Fruit fly (Drosophila melanogaster) whole organism: Measurements from ENCODE around the gene CG32572.

Experiments used
- CG8478 ChIP-seq: fragments of >200 bp; optimal IDR thresholded peaks from 2 replicates; lab custom pipeline; 2018; ENCODE audit warnings: inconsistent platforms
- Dll ChIP-seq: fragments of >200 bp; optimal IDR thresholded peaks from 2 replicates; lab custom pipeline; 2017
- EcR ChIP-seq, 2 experiments: fragments of >200 bp; optimal IDR thresholded peaks; 2 replicates each; lab custom pipeline; 2017; ENCODE audit warnings: missing biosample characterization in 2 of 2, missing genetic modification characterization in 2 of 2, missing genetic modification reagents in 2 of 2
- pan ChIP-seq: fragments of >200 bp; optimal IDR thresholded peaks from 2 replicates; lab custom pipeline; 2017
- psq ChIP-seq: fragments of >200 bp; optimal IDR thresholded peaks from 2 replicates; lab custom pipeline; 2017
- usp ChIP-seq: fragments of >200 bp; optimal IDR thresholded peaks from 2 replicates; lab custom pipeline; 2017; ENCODE audit warnings: missing biosample characterization, missing genetic modification characterization, mixed read lengths

CG32572 gene

DNA sequence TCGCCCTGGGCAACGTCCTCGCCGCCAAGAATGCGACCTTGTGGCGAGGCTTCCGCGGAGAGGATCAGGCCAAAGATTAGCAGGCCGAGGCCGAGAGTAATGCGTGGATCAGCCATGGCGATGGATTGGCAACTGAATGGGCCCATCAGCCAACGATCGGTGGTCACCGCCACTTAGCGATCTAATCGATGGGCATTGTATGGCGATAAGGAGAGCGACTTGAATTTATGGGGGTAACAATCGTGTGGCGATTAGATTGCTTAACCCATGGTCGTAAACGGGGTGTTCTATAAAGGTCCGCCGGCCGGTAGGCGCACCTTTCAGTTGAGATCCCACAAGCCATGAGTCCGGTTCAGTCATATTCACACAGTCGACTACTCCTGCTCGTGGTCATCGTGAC is 17.2 kb upstream of the CG32572 start, which contains the start of the genes CG9673 and CG4653:
CG9673 (minus strand) TSS at position 138 of the 400 bp plus-strand sequence.
CG4653 (plus strand) TSS at position 335 of the 400 bp plus-strand sequence.
- TF ChIP-seq usp (GFP tag; lab: Kevin White, UChicago) = no peak
- no peak for TF ChIP-seq EcR (GFP tag; optimal IDR thresholded peaks at IDR 0.05; lab: Kevin White, UChicago)
- no peak for TF ChIP-seq CG8478 (lab: Kevin White, UChicago)
- no peak for TF ChIP-seq Dll (lab: Kevin White, UChicago)
- no peak for TF ChIP-seq pan
- TF ChIP-seq psq (lab: Kevin White, UChicago) = no peak

DNA sequence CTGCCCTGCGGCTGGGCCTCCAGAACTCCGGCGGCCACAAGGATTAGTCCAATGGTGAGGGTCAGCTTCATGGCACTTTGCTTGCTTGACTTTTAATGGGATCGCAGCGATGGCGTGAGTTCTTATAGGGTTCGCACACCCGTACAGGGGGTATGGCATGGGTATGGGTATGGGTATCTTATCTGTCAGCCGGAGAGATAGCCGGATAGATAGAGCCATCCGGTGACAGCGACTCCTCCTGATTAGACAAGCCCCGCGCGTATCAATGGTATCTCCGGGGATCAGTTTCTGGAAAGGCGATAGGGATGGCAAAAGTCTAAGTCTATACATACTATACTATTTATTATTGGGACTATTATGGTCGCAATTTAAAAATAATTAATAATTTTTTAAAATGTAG is 14.2 kb upstream of the CG32572 start, which contains the start of gene CG9672:
CG9672 (minus strand) TSS at position 101 of the 400 bp plus-strand sequence.
- TF ChIP-seq psq (lab: Kevin White, UChicago) = no peak
- TF ChIP-seq Dll (lab: Kevin White, UChicago) = no peak
- no peak for TF ChIP-seq pan
- no peak for TF ChIP-seq CG8478 (lab: Kevin White, UChicago)
- TF ChIP-seq EcR (GFP tag; optimal IDR thresholded peaks at IDR 0.05; lab: Kevin White, UChicago) = no peak
- no peak for TF ChIP-seq usp (GFP tag; lab: Kevin White, UChicago)

DNA sequence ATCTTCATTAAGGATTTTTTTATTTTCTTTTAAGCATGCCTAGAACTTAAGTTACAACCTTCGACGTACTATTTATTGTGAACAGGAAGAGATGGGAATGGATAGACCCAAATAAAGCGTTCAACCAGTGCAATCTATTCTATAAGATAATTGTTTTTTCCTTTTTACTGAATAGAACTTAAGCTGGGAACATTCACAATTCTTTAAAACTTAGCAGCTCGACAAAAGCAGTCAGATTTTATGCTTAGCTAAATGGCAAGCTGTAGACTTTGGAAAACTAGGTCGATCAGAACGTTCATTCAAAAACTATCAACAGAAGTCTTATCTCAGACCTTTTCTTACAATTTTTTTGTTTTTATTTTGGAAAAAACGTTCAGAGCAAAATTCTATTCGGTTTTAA is 10.0 kb upstream of the CG32572 start, which contains the start of gene CG13008:
CG13008 (plus strand) TSS at position 301 of the 400 bp plus-strand sequence.
- TF ChIP-seq pan (no peak), psq (lab: Kevin White, UChicago) (no peak), usp (GFP tag; lab: Kevin White, UChicago) (no peak), Dll (lab: Kevin White, UChicago) (no peak), CG8478 (lab: Kevin White, UChicago) (no peak), EcR (GFP tag; optimal IDR thresholded peaks at IDR 0.05; lab: Kevin White, UChicago) (no peak)

DNA sequence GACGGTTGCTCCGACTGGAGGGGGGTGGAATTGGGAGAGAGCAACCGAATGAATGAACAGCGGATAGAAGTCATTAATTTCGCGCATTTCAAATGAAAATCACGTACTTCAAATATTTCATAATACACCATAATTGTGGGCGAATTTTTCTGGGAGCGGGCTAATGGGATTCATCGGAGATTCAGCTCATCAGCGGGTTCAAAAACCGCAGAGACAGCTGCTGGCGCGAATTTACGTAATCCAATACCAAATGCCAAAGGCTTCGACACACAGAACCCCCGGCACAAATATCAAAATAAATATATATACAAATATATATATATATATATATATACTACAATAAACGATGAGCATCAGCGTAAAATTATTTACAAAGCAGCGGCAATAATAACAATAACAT is 4.3 kb upstream of the CG32572 start:
- no peak for TF ChIP-seq pan

DNA sequence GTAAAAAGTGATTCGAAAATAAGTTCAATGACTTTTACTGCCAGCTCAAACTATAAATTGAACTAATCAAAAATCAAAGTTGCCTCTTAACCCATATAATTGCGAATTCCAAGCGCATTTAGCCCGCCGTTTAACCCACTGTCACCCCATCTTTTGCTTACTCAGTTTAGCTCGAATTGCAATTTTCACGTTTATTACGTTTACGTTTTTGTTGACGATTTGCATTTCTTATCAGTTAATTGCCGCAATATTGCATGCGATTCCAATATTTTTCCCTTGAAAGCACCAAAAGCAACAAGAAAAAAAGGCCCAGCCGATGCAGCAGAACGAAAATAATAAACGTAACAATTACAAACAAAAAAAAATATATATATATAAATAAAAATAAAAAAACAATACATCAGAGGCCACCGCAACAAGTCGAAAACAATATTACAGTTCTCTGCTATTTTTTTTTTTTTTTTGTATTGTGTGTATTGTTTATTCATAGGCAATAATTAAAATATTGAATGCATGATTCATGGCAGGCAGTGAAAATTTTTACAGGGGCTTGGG is 2.7 kb upstream of the CG32572 start:
- TF ChIP-seq pan (no peak), psq (lab: Kevin White, UChicago) (no peak), usp (GFP tag; lab: Kevin White, UChicago) (no peak), Dll (lab: Kevin White, UChicago) (no peak), CG8478 (lab: Kevin White, UChicago) (no peak), EcR (GFP tag; optimal IDR thresholded peaks at IDR 0.05; lab: Kevin White, UChicago) (no peak)

DNA sequence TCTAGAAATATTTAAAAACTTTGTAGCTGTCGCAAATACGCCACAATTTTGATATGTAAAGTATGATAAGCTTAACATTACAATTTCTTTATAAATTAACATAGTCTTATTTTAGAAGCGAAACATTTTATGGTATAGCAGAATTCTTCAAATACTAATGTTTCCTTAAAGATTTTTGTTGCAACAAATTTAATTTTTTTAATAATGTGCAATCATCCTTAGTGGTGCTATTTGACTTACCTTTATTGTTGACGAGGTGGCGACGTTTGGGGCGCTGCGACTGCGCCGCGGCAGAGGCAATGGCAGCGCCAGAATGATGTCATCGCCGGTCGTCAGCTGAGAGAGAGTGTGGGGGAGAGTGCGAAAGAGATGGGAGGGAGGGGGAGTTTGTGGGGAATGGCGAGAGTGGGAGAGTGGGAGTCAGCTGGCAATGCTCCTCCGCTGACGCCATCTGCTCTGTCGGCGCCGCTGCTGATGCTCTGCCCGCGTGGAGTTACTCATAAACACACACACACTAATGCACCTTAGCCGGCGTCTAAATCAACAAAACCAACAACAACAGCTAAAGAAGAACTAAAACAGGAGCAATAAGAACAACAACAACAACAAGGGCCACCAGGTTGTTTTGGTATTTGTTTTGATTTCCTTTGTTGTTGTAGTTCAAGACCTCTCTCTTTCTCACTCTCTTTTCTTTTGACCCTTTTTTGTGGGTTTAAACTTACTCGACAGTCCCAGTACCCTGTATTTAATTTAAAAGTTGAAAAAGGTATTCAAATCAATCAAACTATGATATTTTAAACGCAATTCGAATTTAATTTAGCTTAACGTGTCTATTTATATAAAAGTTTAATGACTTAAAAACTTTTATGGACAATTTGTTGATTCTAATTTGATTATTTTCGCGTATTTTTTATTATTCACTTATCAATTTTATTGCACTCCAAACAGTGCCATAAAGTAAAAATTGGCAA is 2.5 kb downstream of the CG32572 start:
- TF ChIP-seq Dll (lab: Kevin White, UChicago) = peak; percentile 84
- TF ChIP-seq pan = peak; percentile 71
- no peak for TF ChIP-seq psq (lab: Kevin White, UChicago)

DNA sequence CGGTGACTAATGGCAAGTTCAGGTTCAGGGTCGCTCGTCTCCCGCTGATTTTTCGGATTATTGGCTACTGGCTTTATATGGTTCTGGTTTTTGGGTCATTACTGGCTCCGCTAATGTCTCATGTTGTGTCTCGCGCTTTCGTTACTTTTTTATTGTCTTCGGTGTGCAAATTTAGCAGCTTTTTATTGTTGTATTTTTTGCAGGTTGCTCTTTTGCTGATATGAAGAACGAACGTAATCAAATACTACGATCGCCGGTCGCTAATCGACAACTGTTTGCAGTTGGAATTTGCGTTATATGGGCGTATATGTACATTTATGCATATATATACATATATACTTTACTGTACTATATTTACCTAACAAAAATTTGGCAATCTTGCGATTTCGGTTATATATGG is 3.6 kb downstream of the CG32572 start:
- TF ChIP-seq CG8478 (lab: Kevin White, UChicago) (no peak), pan (no peak), psq (lab: Kevin White, UChicago) (no peak), usp (GFP tag; lab: Kevin White, UChicago) (no peak), Dll (lab: Kevin White, UChicago) (no peak), EcR (GFP tag; optimal IDR thresholded peaks at IDR 0.05; lab: Kevin White, UChicago) (no peak)

DNA sequence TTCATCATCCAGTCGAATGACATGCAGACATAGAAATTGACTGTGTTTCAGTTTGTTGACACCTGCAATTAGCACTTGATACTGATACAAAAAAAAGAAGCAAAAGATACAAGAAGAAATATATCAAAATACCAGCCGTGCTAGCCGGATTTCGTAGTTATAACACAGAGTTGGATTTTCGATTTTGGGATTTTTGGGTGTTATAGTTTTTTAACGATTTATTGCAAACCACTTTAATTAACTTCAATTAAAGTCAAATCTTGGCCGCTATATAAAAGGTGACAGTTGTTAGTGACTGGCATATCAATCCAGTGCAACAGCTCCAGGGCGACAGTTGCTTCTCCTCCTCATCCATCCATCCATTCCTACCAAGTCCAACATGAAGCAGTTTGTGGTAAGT is 9.8 kb downstream of the CG32572 start, which contains the start of gene TwdlX:
TwdlX (plus strand) TSS at position 301 of the 400 bp plus-strand sequence.
- TF ChIP-seq EcR (GFP tag; optimal IDR thresholded peaks at IDR 0.05; lab: Kevin White, UChicago) = no peak

DNA sequence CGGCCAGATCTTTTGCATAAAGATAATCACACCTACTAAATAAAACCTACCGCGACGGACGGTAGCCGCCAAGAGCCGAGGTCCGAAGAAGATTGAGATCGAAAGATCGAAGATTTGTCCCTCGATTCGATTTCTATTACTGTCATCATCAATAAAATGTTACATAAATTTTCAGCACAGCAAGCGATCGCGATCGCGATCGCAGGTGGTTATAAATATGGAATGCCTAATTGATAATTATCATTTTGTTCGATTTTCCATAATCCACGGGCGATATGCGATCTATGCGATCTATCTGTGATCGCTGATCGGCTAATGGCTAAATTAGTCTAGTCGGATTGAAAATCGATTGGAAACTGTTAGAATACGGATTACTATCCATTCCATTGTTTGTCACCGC is 12.3 kb downstream of the CG32572 start:
- no peak for TF ChIP-seq psq (lab: Kevin White, UChicago)
- TF ChIP-seq EcR (GFP tag; optimal IDR thresholded peaks at IDR 0.05; lab: Kevin White, UChicago) = no peak
- no peak for TF ChIP-seq pan
- no peak for TF ChIP-seq Dll (lab: Kevin White, UChicago)
- no peak for TF ChIP-seq CG8478 (lab: Kevin White, UChicago)
- TF ChIP-seq usp (GFP tag; lab: Kevin White, UChicago) = no peak

DNA sequence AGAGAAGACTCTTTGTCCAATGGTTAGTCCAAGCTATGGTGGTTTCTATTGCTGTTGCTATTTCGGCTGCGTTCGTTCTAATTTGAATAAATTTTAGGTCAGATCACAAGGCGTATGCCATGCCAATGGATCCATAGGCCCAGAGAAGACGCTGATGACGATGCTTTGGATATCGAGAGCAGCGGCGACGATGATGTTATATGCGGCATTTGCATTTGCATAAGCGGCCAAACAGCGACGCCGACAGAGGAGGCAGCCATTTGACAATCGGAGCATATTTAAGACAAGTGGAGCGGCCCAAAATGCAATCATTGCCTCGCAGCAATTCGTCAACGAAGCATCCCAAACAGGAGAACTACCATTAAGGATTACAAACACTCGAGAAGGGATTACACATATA is 13.7 kb downstream of the CG32572 start, which contains the start of gene TwdlY:
TwdlY (plus strand) TSS at position 301 of the 400 bp plus-strand sequence.
- TF ChIP-seq usp (GFP tag; lab: Kevin White, UChicago) (no peak), Dll (lab: Kevin White, UChicago) (no peak), psq (lab: Kevin White, UChicago) (no peak), CG8478 (lab: Kevin White, UChicago) (no peak), EcR (GFP tag; optimal IDR thresholded peaks at IDR 0.05; lab: Kevin White, UChicago) (no peak), pan (no peak)

DNA sequence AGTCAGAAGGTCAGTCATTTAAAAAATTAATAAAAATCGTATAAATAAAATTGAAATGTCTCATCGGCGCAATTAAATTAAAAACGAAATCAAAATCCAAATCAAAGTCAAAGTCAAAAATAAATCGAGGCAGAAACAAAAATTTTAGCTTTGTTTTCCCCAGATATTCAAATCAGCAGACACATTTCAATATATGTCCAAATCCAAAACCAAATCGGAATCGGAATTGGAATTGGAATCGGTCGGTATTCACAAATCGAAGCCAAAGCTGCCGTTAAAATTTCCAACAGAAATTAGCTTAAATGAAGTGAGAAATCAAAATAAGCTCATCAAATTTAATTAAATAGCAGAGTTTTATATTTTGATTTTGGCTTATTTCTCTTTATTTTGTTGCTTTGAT is 15.2 kb downstream of the CG32572 start:
- no peak for TF ChIP-seq EcR (GFP tag; optimal IDR thresholded peaks at IDR 0.05; lab: Kevin White, UChicago)
- TF ChIP-seq pan = no peak
- no peak for TF ChIP-seq psq (lab: Kevin White, UChicago)
- no peak for TF ChIP-seq Dll (lab: Kevin White, UChicago)
- TF ChIP-seq CG8478 (lab: Kevin White, UChicago) = no peak
- no peak for TF ChIP-seq usp (GFP tag; lab: Kevin White, UChicago)

DNA sequence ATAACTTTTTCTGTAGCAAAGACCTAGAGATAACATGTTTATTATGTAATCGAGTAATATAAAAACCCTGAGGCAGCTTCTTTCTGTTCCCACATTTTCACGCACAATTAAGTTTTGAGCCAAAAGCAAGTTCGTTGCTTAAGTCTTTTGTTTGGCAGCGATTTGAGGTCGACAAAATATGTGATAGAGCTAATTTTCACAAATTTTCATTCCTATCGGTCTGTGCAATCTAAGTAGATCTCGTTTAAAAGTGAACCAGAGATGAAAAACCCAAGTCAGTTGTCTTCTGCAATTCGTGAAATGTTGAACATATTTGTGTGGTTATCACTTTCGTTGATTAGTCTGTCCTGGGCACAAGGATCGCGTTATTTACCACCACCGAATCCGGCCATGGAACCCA is 16.9 kb downstream of the CG32572 start, which contains the start of gene TwdlZ:
TwdlZ (plus strand) TSS at position 301 of the 400 bp plus-strand sequence.
- TF ChIP-seq Dll (lab: Kevin White, UChicago) (no peak), usp (GFP tag; lab: Kevin White, UChicago) (no peak), pan (no peak), psq (lab: Kevin White, UChicago) (no peak), EcR (GFP tag; optimal IDR thresholded peaks at IDR 0.05; lab: Kevin White, UChicago) (no peak), CG8478 (lab: Kevin White, UChicago) (no peak)
